Worm (Caenorhabditis elegans) whole organism, mixed stage, embryonic: ENCODE results near the gene srt-8.

ENCODE experiments used
- mls-2 ChIP-seq: sonication (generic microtip); optimal IDR thresholded peaks from 2 replicates; lab custom pipeline; 2016; ENCODE audit warnings: mild to moderate bottlenecking, missing genetic modification characterization, moderate library complexity, missing compliant biosample characterization
- nhr-2 ChIP-seq: fragments of 150-350 bp; optimal IDR thresholded peaks from 2 replicates; lab custom pipeline; 2014; ENCODE audit warnings: missing biosample characterization, missing genetic modification characterization
- unc-39 ChIP-seq: fragments of 150-350 bp; optimal IDR thresholded peaks from 2 replicates; lab custom pipeline; 2014; ENCODE audit warnings: missing biosample characterization, missing genetic modification characterization

DNA sequence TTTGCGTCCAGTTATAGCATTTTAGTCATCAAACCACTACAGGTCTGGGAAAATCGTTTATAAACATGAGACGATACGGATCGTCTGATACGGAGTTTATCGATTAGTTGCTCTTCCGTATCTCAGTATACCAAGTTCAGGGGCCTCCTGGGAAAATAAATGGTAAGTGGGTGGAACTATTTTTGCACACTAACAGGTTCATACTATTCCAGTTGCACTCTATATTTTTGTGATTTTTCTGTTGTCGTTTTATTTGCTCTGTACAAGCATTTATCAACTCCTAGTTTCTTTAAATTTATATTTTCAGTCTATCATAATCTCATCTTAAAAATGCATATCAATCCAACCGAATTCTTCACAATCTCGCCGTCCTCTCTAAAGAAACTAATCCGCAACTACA is 28.6 kb downstream of the srt-8 start, which contains the start of gene Y73C8C.3:
- no peak for TF ChIP-seq unc-39 (tag; lab: Kevin White, UChicago)
- no peak for TF ChIP-seq mls-2
- no peak for TF ChIP-seq nhr-2
